Worm (Caenorhabditis elegans) whole organism, L1 larva: ENCODE measurements around the gene vha-15.

Experiments
- fkh-10 ChIP-seq: sonication (generic microtip); optimal IDR thresholded peaks from 2 replicates; lab custom pipeline; 2017; ENCODE audit warnings: missing biosample characterization, missing genetic modification reagents, missing genetic modification characterization
- fos-1 ChIP-seq: fragments of 150-350 bp; optimal IDR thresholded peaks from 2 replicates; lab custom pipeline; 2014; ENCODE audit warnings: missing biosample characterization, missing genetic modification characterization
- nhr-77 ChIP-seq: fragments of 150-350 bp; optimal IDR thresholded peaks from 2 replicates; lab custom pipeline; 2014; ENCODE audit warnings: missing biosample characterization, missing genetic modification characterization
- pqm-1 ChIP-seq: sonication (generic microtip); optimal IDR thresholded peaks from 3 replicates; lab custom pipeline; 2017; ENCODE audit warnings: missing biosample characterization, missing genetic modification characterization
- sptf-1 ChIP-seq: fragments of 150-350 bp; optimal IDR thresholded peaks from 2 replicates; lab custom pipeline; 2014; ENCODE audit warnings: missing biosample characterization, missing genetic modification characterization
- zag-1 ChIP-seq: fragments of 150-350 bp; optimal IDR thresholded peaks from 2 replicates; lab custom pipeline; 2014; ENCODE audit warnings: missing biosample characterization, missing genetic modification characterization

ce11 chrX:2233929-2234328 lies 3.8 kb upstream of the vha-15 start, which contains the start of gene T14F9.2:
- TF ChIP-seq nhr-77 (tag; lab: Kevin White, UChicago) = no peak
- TF ChIP-seq fos-1 (tag; lab: Kevin White, UChicago) = no peak
- no peak for TF ChIP-seq fkh-10 (GFP tag; lab: Kevin White, UChicago)
- TF ChIP-seq sptf-1 = no peak
- TF ChIP-seq pqm-1 = no peak
- no peak for TF ChIP-seq zag-1 (tag; lab: Kevin White, UChicago)
